Worm (Caenorhabditis elegans): ENCODE measurements around the gene F35H8.1.

F35H8.1 gene

ce11 chrII:9566045-9566444 is 13.0 kb upstream of the F35H8.1 start (continued):
- TF ChIP-seq cey-2 (tag; optimal IDR thresholded peaks at IDR 0.05; ENCODE audit: borderline replicate concordance, insufficient read depth) (no peak), ztf-11 (tag; optimal IDR thresholded peaks at IDR 0.05) (no peak), dmd-9 (GFP tag; IDR thresholded peaks at IDR 0.05) (peak; percentile 57; the same call in 1 of the 2 replicates), hmg-1.1 (GFP tag; IDR thresholded peaks at IDR 0.05) (peak; percentile 82), lin-1 (GFP tag; IDR thresholded peaks at IDR 0.05) (peak; percentile 83), Y105C5A.15 (GFP tag; IDR thresholded peaks at IDR 0.05) (peak; percentile 79; the same call in 1 of the 2 replicates), fos-1 (tag; optimal IDR thresholded peaks at IDR 0.05) (no peak), Y5F2A.4 (GFP tag; optimal IDR thresholded peaks at IDR 0.05) (no peak), dmd-6 (GFP tag; IDR thresholded peaks at IDR 0.05) (peak; percentile 67), daf-8 (GFP tag; IDR thresholded peaks at IDR 0.05) (no peak), zip-2 (tag; optimal IDR thresholded peaks at IDR 0.05) (no peak), saeg-2 (GFP tag; IDR thresholded peaks at IDR 0.05) (0 out of 2 replicates have a peak, but pooled peaks have one; percentile 46), arid-1 (GFP tag; conservative IDR thresholded peaks at IDR 0.05) (peak; percentile 84), zag-1 (tag; optimal IDR thresholded peaks at IDR 0.05) (no peak), mep-1 (tag; optimal IDR thresholded peaks at IDR 0.05) (peak; percentile 64), unc-130 (GFP tag; optimal IDR thresholded peaks at IDR 0.05) (peak; percentile 63), unc-39 (tag; optimal IDR thresholded peaks at IDR 0.05) (no peak), ces-1 (GFP tag; optimal IDR thresholded peaks at IDR 0.05) (no peak), ama-1 (optimal IDR thresholded peaks at IDR 0.05) (no peak), ceh-82 (tag; optimal IDR thresholded peaks at IDR 0.05) (no peak), ZK337.2 (GFP tag; IDR thresholded peaks at IDR 0.05) (peak; percentile 70), zfp-3 (GFP tag; conservative IDR thresholded peaks at IDR 0.05) (peak; percentile 49; the same call in 1 of the 2 replicates), ceh-28 (tag; optimal IDR thresholded peaks at IDR 0.05) (no peak), R02D3.7 (tag; optimal IDR thresholded peaks at IDR 0.05) (no peak), aha-1 (tag) (peak; percentile 98), daf-16 (GFP tag; optimal IDR thresholded peaks at IDR 0.05) (peak in 1 of 2 experiments; percentile 79), daf-16 (tag; optimal IDR thresholded peaks at IDR 0.05) (peak; percentile 45), F49E8.2 (tag; optimal IDR thresholded peaks at IDR 0.05; ENCODE audit: borderline replicate concordance) (peak; percentile 1), sdz-12 (GFP tag; optimal IDR thresholded peaks at IDR 0.05) (peak; percentile 69), tra-1 (GFP tag; IDR thresholded peaks at IDR 0.05) (peak; percentile 91), attf-4 (tag; optimal IDR thresholded peaks at IDR 0.05) (no peak), gei-8 (GFP tag; optimal IDR thresholded peaks at IDR 0.05) (peak; percentile 53), mdl-1 (tag; optimal IDR thresholded peaks at IDR 0.05) (no peak), dpl-1 (GFP tag; optimal IDR thresholded peaks at IDR 0.05) (peak; percentile 20), madf-5 (GFP tag; IDR thresholded peaks at IDR 0.05) (peak; percentile 91 to 93), nhr-25 (tag; optimal IDR thresholded peaks at IDR 0.05; ENCODE audit: borderline replicate concordance, insufficient read depth) (no peak), F44E2.7 (GFP tag; IDR thresholded peaks at IDR 0.05) (peak; percentile 85; the same call in 1 of the 2 replicates), duxl-1 (tag; optimal IDR thresholded peaks at IDR 0.05; ENCODE audit: poor library complexity) (peak; percentile 59), ceh-20 (GFP tag; IDR thresholded peaks at IDR 0.05) (peak; percentile 76; the same call in 1 of the 2 replicates), ztf-7 (tag; optimal IDR thresholded peaks at IDR 0.05) (peak; percentile 29), dmd-8 (GFP tag; IDR thresholded peaks at IDR 0.05) (peak; percentile 93), egl-43 (GFP tag; IDR thresholded peaks at IDR 0.05) (peak; percentile 96), vab-7 (GFP tag; IDR thresholded peaks at IDR 0.05) (peak; percentile 92), aly-2 (tag; optimal IDR thresholded peaks at IDR 0.05) (peak; percentile 39), nhr-6 (tag; optimal IDR thresholded peaks at IDR 0.05) (peak; percentile 14), lin-29 (GFP tag; IDR thresholded peaks at IDR 0.05) (0 out of 2 replicates have a peak, but pooled peaks have one; percentile 27), ceh-44 (GFP tag; IDR thresholded peaks at IDR 0.05) (0 out of 2 replicates have a peak, but pooled peaks have one; percentile 46), ZK546.5 (tag; optimal IDR thresholded peaks at IDR 0.05) (no peak), set-16 (GFP tag; IDR thresholded peaks at IDR 0.05) (peak; percentile 20; the same call in 1 of the 2 replicates), daf-12 (tag; optimal IDR thresholded peaks at IDR 0.05) (no peak), lin-38 (GFP tag; IDR thresholded peaks at IDR 0.05) (peak; percentile 74)
